Fruit fly (Drosophila melanogaster) whole organism, embryonic: ENCODE measurements around the gene CG15333.

Experiments
- CG2116 ChIP-seq: fragments of 200-800 bp; sonication (Bioruptor generic); optimal IDR thresholded peaks from 3 replicates; lab custom pipeline; 2018; ENCODE audit warnings: missing biosample characterization, mild to moderate bottlenecking, missing genetic modification characterization
- CG32772 ChIP-seq: fragments of 200-800 bp; sonication (Bioruptor generic); IDR thresholded peaks from 2 replicates; pipeline ENCODE4 v1.3.6; 2022; ENCODE audit warnings: missing biosample characterization, missing genetic modification characterization
- CG7963 ChIP-seq: fragments of 200-800 bp; sonication (Bioruptor generic); IDR thresholded peaks from 3 replicates; pipeline ENCODE4 v1.3.6; 2022; ENCODE audit warnings: missing biosample characterization, missing genetic modification characterization; ENCODE audit not compliant: partially characterized antibody
- Chrac-16 ChIP-seq: fragments of 200-800 bp; sonication (Bioruptor generic); optimal IDR thresholded peaks from 3 replicates; lab custom pipeline; 2016; ENCODE audit warnings: missing biosample characterization, missing genetic modification characterization
- Drgx ChIP-seq: fragments of 200-800 bp; sonication (Bioruptor generic); IDR thresholded peaks from 2 replicates; pipeline ENCODE4 v1.3.6; 2022; ENCODE audit warnings: missing biosample characterization, missing genetic modification characterization
- pros ChIP-seq: fragments of 200-800 bp; sonication (Bioruptor generic); optimal IDR thresholded peaks from 3 replicates; lab custom pipeline; 2019; ENCODE audit warnings: missing biosample characterization, mild to moderate bottlenecking, missing genetic modification characterization, moderate library complexity
- ttk ChIP-seq: fragments of 200-800 bp; sonication (Bioruptor generic); IDR thresholded peaks from 2 replicates; pipeline ENCODE4 v2.1.2; 2022; ENCODE audit warnings: missing biosample characterization, missing genetic modification characterization
- tx ChIP-seq: fragments of 200-800 bp; sonication (Bioruptor generic); optimal IDR thresholded peaks from 2 replicates; lab custom pipeline; 2016; ENCODE audit warnings: missing biosample characterization, missing genetic modification characterization

DNA sequence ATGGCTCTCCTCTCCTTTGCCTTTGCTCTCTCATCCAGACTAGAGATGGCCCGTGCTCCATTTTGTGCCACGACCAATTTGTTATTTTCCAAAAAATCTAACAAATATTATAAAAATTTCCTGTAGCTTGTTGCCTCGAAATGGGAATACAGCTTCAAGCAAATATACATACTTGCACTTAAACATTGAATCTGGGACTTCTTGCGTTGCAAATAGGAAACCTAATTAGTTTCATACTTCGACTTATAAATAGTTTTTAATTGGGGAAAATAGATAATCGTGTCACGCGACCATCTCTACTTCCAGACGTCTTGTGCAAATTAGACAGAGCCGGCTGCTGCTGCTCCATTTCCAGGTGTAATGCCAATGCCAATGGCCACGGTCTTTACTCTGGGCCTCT, 50.7 kb downstream of the CG15333 start:
- no peak for TF ChIP-seq CG2116 (GFP tag; lab: Kevin White, UChicago)
- TF ChIP-seq Chrac-16: no peak
- peak; percentile 69 for TF ChIP-seq Drgx (GFP tag; lab: Robert Waterston, UW)
- TF ChIP-seq tx (GFP tag; lab: Kevin White, UChicago): no peak
- TF ChIP-seq CG7963 (GFP tag; lab: Robert Waterston, UW): no peak
- no peak for TF ChIP-seq ttk (GFP tag; lab: Robert Waterston, UW)
- no peak for TF ChIP-seq CG32772 (GFP tag; lab: Robert Waterston, UW)
- TF ChIP-seq pros (GFP tag; lab: Kevin White, UChicago): peak; percentile 20
